Fruit fly (Drosophila melanogaster) whole organism, embryonic: Measurements from ENCODE around the gene CG31219.

Experiments used
- CG10366 ChIP-seq: fragments of 200-800 bp; sonication (Bioruptor generic); IDR thresholded peaks from 2 replicates; pipeline ENCODE4 v1.3.6; 2022; ENCODE audit warnings: missing biosample characterization, missing genetic modification characterization
- CG7271 ChIP-seq: fragments of 200-800 bp; sonication (Bioruptor generic); optimal IDR thresholded peaks from 2 replicates; lab custom pipeline; 2018; ENCODE audit warnings: missing biosample characterization, mild to moderate bottlenecking, missing genetic modification characterization, moderate library complexity

DNA sequence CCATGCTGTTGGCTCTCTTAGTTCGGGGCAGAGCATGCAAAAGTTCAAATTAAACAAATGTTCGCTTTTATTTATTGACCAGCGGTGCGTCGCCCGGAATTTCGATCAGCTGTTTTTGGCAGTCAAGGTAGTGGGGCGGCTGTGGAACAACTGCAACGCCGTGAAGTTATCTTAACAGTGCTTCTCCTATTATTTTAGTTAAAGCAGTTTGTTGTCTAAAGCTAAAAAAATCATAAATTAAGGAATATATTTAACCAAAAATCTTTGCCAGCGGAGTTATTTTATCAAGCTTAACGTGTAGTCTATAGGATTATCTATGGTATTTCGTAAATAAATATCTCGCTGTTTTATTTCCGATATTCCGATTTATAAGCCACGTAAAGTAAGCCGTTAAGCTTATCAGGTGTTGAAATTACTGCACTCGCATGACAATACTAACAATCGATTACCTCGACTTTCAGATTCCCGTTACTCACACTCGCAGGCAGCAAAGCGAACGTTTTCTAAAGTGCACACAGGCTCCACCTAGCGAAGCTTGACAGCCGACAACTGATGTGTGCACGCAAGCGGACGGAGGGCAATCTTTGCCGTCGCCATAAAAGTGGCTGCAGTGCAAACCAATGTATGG is 2.4 kb upstream of the CG31219 start, which contains the start of the genes CG6195 and CG31220:
- TF ChIP-seq CG7271 (tag; lab: Kevin White, UChicago) (no peak), CG10366 (GFP tag; lab: Robert Waterston, UW) (0 out of 2 replicates have a peak, but pooled peaks have one; percentile 23)
